Fruit fly (Drosophila melanogaster) whole organism, embryonic: ENCODE results near the gene brm.
A peak's percentile ranks its signal among the peaks of the same experiment; 100 is the strongest.

Experiments
- CG10147 ChIP-seq: fragments of 200-800 bp; sonication (Bioruptor generic); optimal IDR thresholded peaks from 2 replicates; lab custom pipeline; 2019; ENCODE audit warnings: missing biosample characterization, mild to moderate bottlenecking, missing genetic modification characterization, moderate library complexity
- CG10543 ChIP-seq: fragments of 200-800 bp; sonication (Bioruptor generic); optimal IDR thresholded peaks from 3 replicates; lab custom pipeline; 2017; ENCODE audit warnings: missing biosample characterization, mild to moderate bottlenecking, missing genetic modification characterization, moderate library complexity
- CG12659 ChIP-seq: fragments of 200-800 bp; sonication (Bioruptor generic); optimal IDR thresholded peaks from 3 replicates; lab custom pipeline; 2017; ENCODE audit warnings: mild to moderate bottlenecking, missing biosample characterization, missing genetic modification reagents, missing genetic modification characterization
- CG13424 ChIP-seq: fragments of 200-800 bp; sonication (Bioruptor generic); optimal IDR thresholded peaks from 2 replicates; lab custom pipeline; 2019; ENCODE audit warnings: missing biosample characterization, mild to moderate bottlenecking, missing genetic modification characterization, moderate library complexity
- CG15479 ChIP-seq: fragments of 200-800 bp; sonication (Bioruptor generic); optimal IDR thresholded peaks from 3 replicates; lab custom pipeline; 2019; ENCODE audit warnings: missing biosample characterization, mild to moderate bottlenecking, missing genetic modification characterization, moderate library complexity
- CG15601 ChIP-seq: fragments of 200-800 bp; sonication (Bioruptor generic); optimal IDR thresholded peaks from 3 replicates; lab custom pipeline; 2019; ENCODE audit warnings: missing biosample characterization, mild to moderate bottlenecking, missing genetic modification characterization, moderate library complexity
- CG17568 ChIP-seq: fragments of 200-800 bp; sonication (Bioruptor generic); optimal IDR thresholded peaks from 2 replicates; lab custom pipeline; 2018; ENCODE audit warnings: missing biosample characterization, mild to moderate bottlenecking, missing genetic modification characterization, moderate library complexity
- CG17829 ChIP-seq: fragments of 200-800 bp; optimal IDR thresholded peaks from 2 replicates; lab custom pipeline; 2019; ENCODE audit warnings: missing biosample characterization, mild to moderate bottlenecking, missing genetic modification characterization, moderate library complexity
- CG18476 ChIP-seq: fragments of 200-800 bp; sonication (Bioruptor generic); optimal IDR thresholded peaks from 2 replicates; lab custom pipeline; 2016; ENCODE audit warnings: missing biosample characterization, mild to moderate bottlenecking, missing genetic modification characterization
- CG18764 ChIP-seq: fragments of 200-800 bp; sonication (Bioruptor generic); optimal IDR thresholded peaks from 3 replicates; lab custom pipeline; 2016; ENCODE audit warnings: missing biosample characterization, missing genetic modification characterization
- CG3163 ChIP-seq: fragments of 200-800 bp; sonication (Bioruptor generic); optimal IDR thresholded peaks from 3 replicates; lab custom pipeline; 2016; ENCODE audit warnings: missing biosample characterization, missing genetic modification characterization
- CG3838 ChIP-seq: fragments of 200-800 bp; sonication (Bioruptor generic); optimal IDR thresholded peaks from 3 replicates; lab custom pipeline; 2016; ENCODE audit warnings: missing biosample characterization, missing genetic modification characterization
- CG4424 ChIP-seq: fragments of 200-800 bp; sonication (Bioruptor generic); optimal IDR thresholded peaks from 3 replicates; lab custom pipeline; 2016; ENCODE audit warnings: missing biosample characterization, missing genetic modification characterization
- CG4617 ChIP-seq: fragments of 200-800 bp; sonication (Bioruptor generic); optimal IDR thresholded peaks from 3 replicates; lab custom pipeline; 2016; ENCODE audit warnings: missing biosample characterization, missing genetic modification characterization, borderline replicate concordance
- CG4707 ChIP-seq: fragments of 200-800 bp; sonication (Bioruptor generic); optimal IDR thresholded peaks from 2 replicates; lab custom pipeline; 2018; ENCODE audit warnings: missing biosample characterization, mild to moderate bottlenecking, missing genetic modification characterization, moderate library complexity
- CG7987 ChIP-seq: fragments of 200-800 bp; sonication (Bioruptor generic); optimal IDR thresholded peaks from 2 replicates; lab custom pipeline; 2018; ENCODE audit warnings: missing biosample characterization, mild to moderate bottlenecking, missing genetic modification characterization, moderate library complexity
- CG8359 ChIP-seq: fragments of 200-800 bp; sonication (Bioruptor generic); optimal IDR thresholded peaks from 2 replicates; lab custom pipeline; 2017; ENCODE audit warnings: missing biosample characterization, mild to moderate bottlenecking, missing genetic modification characterization, borderline replicate concordance
- CHES-1-like ChIP-seq: fragments of 200-800 bp; sonication (Bioruptor generic); optimal IDR thresholded peaks from 2 replicates; lab custom pipeline; 2016; ENCODE audit warnings: missing biosample characterization, missing genetic modification characterization
- CrebB ChIP-seq: fragments of 200-800 bp; sonication (Bioruptor generic); optimal IDR thresholded peaks from 3 replicates; lab custom pipeline; 2018; ENCODE audit warnings: missing biosample characterization, mild to moderate bottlenecking, missing genetic modification characterization
- Deaf1 ChIP-seq: fragments of 200-800 bp; optimal IDR thresholded peaks from 3 replicates; lab custom pipeline; 2019; ENCODE audit warnings: missing biosample characterization, mild to moderate bottlenecking, missing genetic modification characterization, moderate library complexity
- Dip2 ChIP-seq: fragments of 200-800 bp; sonication (Bioruptor generic); IDR thresholded peaks from 2 replicates; pipeline ENCODE4 v1.3.6; 2022; ENCODE audit warnings: missing biosample characterization, missing genetic modification characterization
- Doc3 ChIP-seq: fragments of 200-800 bp; sonication (Bioruptor generic); IDR thresholded peaks from 3 replicates; pipeline ENCODE4 v1.3.6; 2022; ENCODE audit warnings: missing biosample characterization, missing genetic modification characterization; ENCODE audit not compliant: partially characterized antibody
- Dp ChIP-seq: fragments of 200-800 bp; sonication (Bioruptor generic); optimal IDR thresholded peaks from 2 replicates; lab custom pipeline; 2018; ENCODE audit warnings: missing biosample characterization, mild to moderate bottlenecking, missing genetic modification characterization, moderate library complexity
- E2f1 ChIP-seq: fragments of 200-800 bp; sonication (Bioruptor generic); IDR thresholded peaks from 2 replicates; pipeline ENCODE4 v1.3.6; 2022; ENCODE audit warnings: missing biosample characterization, missing genetic modification characterization
- Ets97D ChIP-seq: fragments of 200-800 bp; sonication (Bioruptor generic); optimal IDR thresholded peaks from 3 replicates; lab custom pipeline; 2016; ENCODE audit warnings: missing biosample characterization, missing genetic modification characterization
- Gug ChIP-seq: fragments of 200-800 bp; sonication (Bioruptor generic); IDR thresholded peaks from 4 replicates; pipeline ENCODE4 v1.3.6; 2022; ENCODE audit warnings: missing biosample characterization, missing genetic modification characterization
- HLH4C ChIP-seq: fragments of 200-800 bp; sonication (Bioruptor generic); IDR thresholded peaks from 3 replicates; pipeline ENCODE4 v1.3.6; 2022; ENCODE audit warnings: missing biosample characterization, missing genetic modification characterization; ENCODE audit not compliant: partially characterized antibody
- HLHmδ ChIP-seq: fragments of 200-800 bp; sonication (Bioruptor generic); optimal IDR thresholded peaks from 2 replicates; lab custom pipeline; 2018; ENCODE audit warnings: missing biosample characterization, mild to moderate bottlenecking, missing genetic modification characterization, moderate library complexity
- Hr39 ChIP-seq: fragments of >200 bp; optimal IDR thresholded peaks from 2 replicates; lab custom pipeline; 2017
- Med ChIP-seq: fragments of 200-800 bp; sonication (Bioruptor generic); peaks from one replicate; lab custom pipeline; 2016; ENCODE audit warnings: missing biosample characterization, missing genetic modification characterization, mild to moderate bottlenecking, inconsistent platforms, moderate library complexity
- Optix ChIP-seq: fragments of 200-800 bp; sonication (Bioruptor generic); IDR thresholded peaks from 3 replicates; pipeline ENCODE4 v1.3.6; 2022; ENCODE audit warnings: missing biosample characterization, missing genetic modification characterization
- Pdp1 ChIP-seq, 2 experiments: fragments of 200-800 bp; sonication (Bioruptor generic); optimal IDR thresholded peaks; 3 replicates each; lab custom pipeline; 2016; ENCODE audit warnings: missing biosample characterization in 2 of 2, missing genetic modification characterization in 2 of 2, mild to moderate bottlenecking in 1 of 2, moderate library complexity in 1 of 2
- Scr ChIP-seq: fragments of 200-800 bp; sonication (Bioruptor generic); IDR thresholded peaks from 2 replicates; pipeline ENCODE4 v1.3.6; 2022; ENCODE audit warnings: missing biosample characterization, missing genetic modification characterization; ENCODE audit not compliant: partially characterized antibody
- bbx ChIP-seq: fragments of 200-800 bp; sonication (Bioruptor generic); IDR thresholded peaks from 2 replicates; pipeline ENCODE4 v1.3.6; 2022; ENCODE audit warnings: missing biosample characterization, missing genetic modification characterization; ENCODE audit not compliant: partially characterized antibody
- bigmax ChIP-seq: fragments of 200-800 bp; sonication (Bioruptor generic); optimal IDR thresholded peaks from 2 replicates; lab custom pipeline; 2018; ENCODE audit warnings: missing biosample characterization, mild to moderate bottlenecking, missing genetic modification characterization
- cwo ChIP-seq: fragments of 200-800 bp; sonication (Bioruptor generic); optimal IDR thresholded peaks from 3 replicates; lab custom pipeline; 2017; ENCODE audit warnings: missing biosample characterization, missing genetic modification characterization, mild to moderate bottlenecking, moderate library complexity, missing genetic modification reagents
- dm ChIP-seq: fragments of 200-800 bp; sonication (Bioruptor generic); optimal IDR thresholded peaks from 3 replicates; lab custom pipeline; 2016; ENCODE audit warnings: missing biosample characterization, missing genetic modification characterization
- en ChIP-seq: fragments of 200-800 bp; sonication (Bioruptor generic); optimal IDR thresholded peaks from 2 replicates; lab custom pipeline; 2016; ENCODE audit warnings: missing biosample characterization, missing genetic modification characterization
- ewg ChIP-seq: fragments of 200-800 bp; sonication (Bioruptor generic); optimal IDR thresholded peaks from 3 replicates; lab custom pipeline; 2017; ENCODE audit warnings: mild to moderate bottlenecking, missing biosample characterization, missing genetic modification reagents, missing genetic modification characterization
- eyg ChIP-seq: fragments of 200-800 bp; sonication (Bioruptor generic); optimal IDR thresholded peaks from 3 replicates; lab custom pipeline; 2016; ENCODE audit warnings: missing biosample characterization, missing genetic modification characterization
- ftz-f1 ChIP-seq: fragments of 200-800 bp; sonication (Bioruptor generic); optimal IDR thresholded peaks from 2 replicates; lab custom pipeline; 2016; ENCODE audit warnings: missing biosample characterization, missing genetic modification characterization
- ken ChIP-seq: fragments of 200-800 bp; sonication (Bioruptor generic); IDR thresholded peaks from 3 replicates; pipeline ENCODE4 v1.3.6; 2022; ENCODE audit warnings: missing biosample characterization, missing genetic modification characterization
- kni ChIP-seq: fragments of 200-800 bp; sonication (Bioruptor generic); optimal IDR thresholded peaks from 3 replicates; lab custom pipeline; 2017; ENCODE audit warnings: mild to moderate bottlenecking, missing biosample characterization, missing genetic modification reagents, missing genetic modification characterization
- lov ChIP-seq, 2 experiments: fragments of 200-800 bp in 1 of 2; fragments of >200 bp in 1 of 2; sonication (Bioruptor generic) in 1 of 2; IDR thresholded peaks in 1 of 2; optimal IDR thresholded peaks in 1 of 2; 2 replicates in 1 of 2; 3 replicates in 1 of 2; pipeline versions ENCODE4 v1.3.6 to Lab custom; 2017 to 2022; ENCODE audit warnings: missing biosample characterization in 1 of 2, missing genetic modification characterization in 1 of 2
- oc ChIP-seq: fragments of 200-800 bp; sonication (Bioruptor generic); optimal IDR thresholded peaks from 2 replicates; lab custom pipeline; 2018; ENCODE audit warnings: missing biosample characterization, mild to moderate bottlenecking, missing genetic modification characterization, moderate library complexity
- pb ChIP-seq: fragments of 200-800 bp; sonication (Bioruptor generic); optimal IDR thresholded peaks from 3 replicates; lab custom pipeline; 2016; ENCODE audit warnings: missing biosample characterization, missing genetic modification characterization
- pros ChIP-seq: fragments of 200-800 bp; sonication (Bioruptor generic); optimal IDR thresholded peaks from 3 replicates; lab custom pipeline; 2019; ENCODE audit warnings: missing biosample characterization, mild to moderate bottlenecking, missing genetic modification characterization, moderate library complexity
- zen ChIP-seq: fragments of 200-800 bp; sonication (Bioruptor generic); optimal IDR thresholded peaks from 3 replicates; lab custom pipeline; 2018; ENCODE audit warnings: missing biosample characterization, mild to moderate bottlenecking, missing genetic modification characterization, moderate library complexity

Gene brm

DNA sequence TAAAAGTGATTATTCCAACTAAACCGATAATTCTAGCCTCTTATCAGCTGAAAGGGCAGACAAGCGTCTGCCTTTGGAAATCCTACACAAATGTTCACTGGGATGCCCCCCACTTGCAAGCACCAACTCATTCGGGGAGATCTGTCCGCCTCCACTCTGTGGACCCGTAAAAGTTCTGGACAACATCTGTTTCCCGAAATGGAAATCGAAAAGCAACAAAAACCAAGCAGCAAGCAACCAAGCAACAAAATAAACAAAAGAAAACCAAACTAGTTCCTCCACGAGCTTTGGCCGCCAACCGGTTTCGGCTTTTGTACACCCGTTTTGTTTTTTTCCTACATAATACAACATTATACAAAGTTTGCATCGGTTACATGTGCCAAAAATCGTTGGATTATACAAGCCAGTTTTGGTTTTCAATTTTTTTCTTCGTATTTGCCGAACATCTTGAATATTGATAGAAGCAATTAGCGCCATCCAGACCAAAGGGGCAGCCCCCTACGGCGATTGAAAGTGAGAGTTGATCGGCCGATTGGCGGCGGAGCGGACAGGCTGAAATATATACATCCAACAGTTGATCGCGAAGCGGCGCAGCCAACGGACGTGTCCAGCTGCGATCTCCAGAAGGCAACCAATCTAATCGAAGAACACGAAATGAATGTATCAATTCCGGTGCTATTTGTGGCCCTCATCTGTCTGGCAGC is 23.9 kb downstream of the brm start, which contains the start of gene CG17032 (continued):
- TF ChIP-seq CG8359 (no peak), ftz-f1 (GFP tag; lab: Kevin White, UChicago) (peak; percentile 2), zen (tag; lab: Kevin White, UChicago) (no peak), CG7987 (GFP tag; lab: Kevin White, UChicago) (peak; percentile 30), HLHmδ (GFP tag; lab: Kevin White, UChicago) (peak; percentile 15), CG4617 (GFP tag; lab: Kevin White, UChicago) (no peak), Gug (GFP tag; lab: Robert Waterston, UW) (no peak), CG15479 (no peak), CG4707 (GFP tag; lab: Kevin White, UChicago) (no peak), lov (optimal IDR thresholded peaks at IDR 0.05; lab: Kevin White, UChicago) (no peak), lov (GFP tag; IDR thresholded peaks at IDR 0.05; lab: Robert Waterston, UW) (no peak), bbx (GFP tag; lab: Robert Waterston, UW) (no peak), Ets97D (GFP tag; lab: Kevin White, UChicago) (no peak), pb (GFP tag; lab: Kevin White, UChicago) (no peak), CrebB (tag; lab: Kevin White, UChicago) (no peak), CG15601 (tag; lab: Kevin White, UChicago) (peak; percentile 74), CG3163 (GFP tag; lab: Kevin White, UChicago) (no peak), CG3838 (GFP tag; lab: Kevin White, UChicago) (no peak), Scr (GFP tag; lab: Robert Waterston, UW) (no peak), eyg (GFP tag; lab: Kevin White, UChicago) (no peak), en (GFP tag; lab: Kevin White, UChicago) (no peak), ewg (GFP tag; lab: Kevin White, UChicago) (no peak), Med (GFP tag; lab: Kevin White, UChicago) (peak; percentile 62), cwo (GFP tag; lab: Kevin White, UChicago) (peak; percentile 53), E2f1 (GFP tag; lab: Robert Waterston, UW) (peak; percentile 26; the same call in 1 of the 2 replicates), HLH4C (GFP tag; lab: Robert Waterston, UW) (no peak), CG18476 (GFP tag; lab: Kevin White, UChicago) (no peak), Pdp1 (GFP tag; optimal IDR thresholded peaks at IDR 0.05; lab: Kevin White, UChicago) (peak in 1 of 2 experiments; percentile 95), Dp (GFP tag; lab: Kevin White, UChicago) (no peak), CG18764 (no peak), pros (peak; percentile 53), dm (GFP tag; lab: Kevin White, UChicago) (no peak), CG17829 (tag; lab: Kevin White, UChicago) (no peak), Doc3 (GFP tag; lab: Robert Waterston, UW) (no peak), Dip2 (GFP tag; lab: Robert Waterston, UW) (no peak), kni (peak; percentile 75), CG10147 (no peak), bigmax (no peak), CG4424 (GFP tag; lab: Kevin White, UChicago) (no peak), CG13424 (tag; lab: Kevin White, UChicago) (no peak), CG12659 (GFP tag; lab: Kevin White, UChicago) (no peak), Hr39 (lab: Kevin White, UChicago) (no peak), ken (no peak), CG17568 (GFP tag; lab: Kevin White, UChicago) (no peak), CHES-1-like (GFP tag; lab: Kevin White, UChicago) (no peak), Deaf1 (peak; percentile 57), Optix (no peak), CG10543 (GFP tag; lab: Kevin White, UChicago) (peak; percentile 82), oc (tag; lab: Kevin White, UChicago) (no peak)
